Worm (Caenorhabditis elegans) whole organism, L1 larva: ENCODE results near the gene fkh-3.

Source experiments
- dpl-1 ChIP-seq, 3 experiments: fragments of 150-350 bp in 2 of 3; sonication (generic microtip) in 1 of 3; optimal IDR thresholded peaks; 2 replicates each; lab custom pipeline; 2014 to 2017; ENCODE audit warnings: missing biosample characterization in 3 of 3, missing genetic modification characterization in 3 of 3, missing genetic modification reagents in 3 of 3
- nhr-11 ChIP-seq: fragments of 150-350 bp; optimal IDR thresholded peaks from 2 replicates; lab custom pipeline; 2014; ENCODE audit warnings: missing biosample characterization, missing genetic modification characterization
- nhr-19 ChIP-seq: fragments of 200-800 bp; sonication (Bioruptor generic); conservative IDR thresholded peaks from 2 replicates; pipeline ENCODE4 v1.3.6; 2022; ENCODE audit warnings: missing genetic modification characterization, missing compliant biosample characterization
- skn-1 ChIP-seq: fragments of 150-350 bp; optimal IDR thresholded peaks from 2 replicates; lab custom pipeline; 2014; ENCODE audit warnings: missing biosample characterization, missing genetic modification characterization
- unc-62 ChIP-seq: fragments of 150-350 bp; optimal IDR thresholded peaks from 2 replicates; lab custom pipeline; 2014; ENCODE audit warnings: missing biosample characterization, missing genetic modification reagents, missing genetic modification characterization
- ztf-4 ChIP-seq: fragments of 150-350 bp; optimal IDR thresholded peaks from 2 replicates; lab custom pipeline; 2014; ENCODE audit warnings: missing biosample characterization, missing genetic modification characterization

DNA sequence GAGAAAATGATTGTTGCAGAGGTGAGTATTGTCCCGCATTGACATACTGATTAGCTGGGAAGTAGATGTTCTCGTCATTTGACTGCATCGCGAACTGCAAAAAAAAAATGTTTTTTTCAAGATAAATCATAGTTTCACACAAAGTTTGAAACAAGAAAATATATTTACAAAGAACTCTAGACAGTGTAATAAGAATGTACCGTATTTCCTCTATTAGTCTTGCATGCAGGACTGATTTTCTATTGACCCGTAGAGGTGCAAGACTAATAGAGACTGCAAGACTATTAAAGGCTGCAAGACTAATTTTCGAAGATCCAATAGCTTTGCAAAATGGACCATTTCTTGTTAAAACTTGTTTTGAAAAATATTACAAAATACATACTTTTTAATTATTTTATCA is at the start of gene fkh-3:
- no peak for TF ChIP-seq nhr-11 (tag; lab: Kevin White, UChicago)
- no peak for TF ChIP-seq skn-1
- TF ChIP-seq ztf-4 (tag; lab: Kevin White, UChicago): no peak
- no peak for TF ChIP-seq nhr-19
- TF ChIP-seq dpl-1 (GFP tag; optimal IDR thresholded peaks at IDR 0.05; lab: Kevin White, UChicago): no peak
- no peak for TF ChIP-seq unc-62 (GFP tag; lab: Kevin White, UChicago)
